Fruit fly (Drosophila melanogaster) whole organism, adult: ENCODE data around the gene CG4455.

Experiments
- CG1620 ChIP-seq: fragments of 200-800 bp; sonication (Bioruptor generic); optimal IDR thresholded peaks from 2 replicates; lab custom pipeline; 2016; ENCODE audit warnings: missing biosample characterization, missing genetic modification characterization
- CG5204 ChIP-seq: fragments of 200-800 bp; sonication (Bioruptor generic); optimal IDR thresholded peaks from 2 replicates; lab custom pipeline; 2016; ENCODE audit warnings: missing biosample characterization, missing genetic modification characterization
- Hr96 ChIP-seq: fragments of 200-800 bp; sonication (Bioruptor generic); optimal IDR thresholded peaks from 2 replicates; lab custom pipeline; 2016; ENCODE audit warnings: missing biosample characterization, missing genetic modification characterization
- cic ChIP-seq: fragments of 200-800 bp; sonication (Bioruptor generic); optimal IDR thresholded peaks from 2 replicates; lab custom pipeline; 2017; ENCODE audit warnings: missing biosample characterization, mild to moderate bottlenecking, missing genetic modification characterization, moderate library complexity
- kay ChIP-seq: fragments of 200-800 bp; sonication (Bioruptor generic); peaks from one replicate; lab custom pipeline; 2016; ENCODE audit warnings: missing biosample characterization, missing genetic modification characterization, borderline replicate concordance
- tj ChIP-seq: fragments of 200-800 bp; sonication (Bioruptor generic); optimal IDR thresholded peaks from 3 replicates; lab custom pipeline; 2017; ENCODE audit warnings: missing biosample characterization, mild to moderate bottlenecking, missing genetic modification characterization, moderate library complexity

DNA sequence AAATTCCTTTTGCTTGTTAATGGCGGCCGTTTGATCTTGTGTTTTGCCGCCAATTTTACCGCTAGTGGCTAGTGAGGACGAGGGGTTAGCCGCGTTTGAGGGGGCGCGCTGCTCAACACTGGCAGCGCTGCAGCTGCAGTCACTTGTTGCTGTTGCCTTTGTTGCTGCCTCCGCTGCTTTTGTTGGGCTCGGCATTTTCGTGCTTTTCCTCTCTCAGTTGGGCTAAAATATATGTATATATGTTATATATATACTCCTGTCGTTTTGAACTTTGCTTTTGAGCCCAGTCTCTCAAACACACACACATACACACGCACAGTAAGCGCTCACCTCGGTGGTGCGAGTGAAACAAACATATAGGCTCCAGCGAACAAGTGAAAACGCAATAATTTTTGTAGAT lies 27.9 kb upstream of the CG4455 start:
- TF ChIP-seq cic (GFP tag; lab: Kevin White, UChicago) (peak; percentile 30), kay (GFP tag; lab: Kevin White, UChicago) (no peak), tj (GFP tag; lab: Kevin White, UChicago) (peak; percentile 83), CG5204 (GFP tag; lab: Kevin White, UChicago) (no peak), Hr96 (peak; percentile 22), CG1620 (GFP tag; lab: Kevin White, UChicago) (peak; percentile 6)
